Worm (Caenorhabditis elegans) whole organism, midembryonic: ENCODE data around the gene Y41C4A.12.

Experiments used
- T22C8.4 ChIP-seq: fragments of 200-800 bp; sonication (Bioruptor generic); IDR thresholded peaks from 2 replicates; pipeline ENCODE4 v1.3.6; 2022; ENCODE audit warnings: missing genetic modification characterization, missing compliant biosample characterization
- cog-1 ChIP-seq: sonication (generic microtip); optimal IDR thresholded peaks from 2 replicates; lab custom pipeline; 2016; ENCODE audit warnings: missing genetic modification characterization, missing compliant biosample characterization
- flt-1 ChIP-seq: fragments of 200-800 bp; sonication (Bioruptor generic); IDR thresholded peaks from 2 replicates; pipeline ENCODE4 v1.3.6; 2022; ENCODE audit warnings: missing genetic modification characterization, missing compliant biosample characterization
- ref-1 ChIP-seq: fragments of 200-800 bp; sonication (Bioruptor generic); conservative IDR thresholded peaks from 2 replicates; pipeline ENCODE4 v1.3.6; 2022; ENCODE audit warnings: missing genetic modification reagents, missing genetic modification characterization, missing compliant biosample characterization
- tab-1 ChIP-seq: fragments of 200-800 bp; sonication (Bioruptor generic); IDR thresholded peaks from 2 replicates; pipeline ENCODE4 v1.3.6; 2022; ENCODE audit warnings: missing genetic modification characterization, missing compliant biosample characterization
- ztf-23 ChIP-seq: fragments of 200-800 bp; sonication (Bioruptor generic); IDR thresholded peaks from 2 replicates; pipeline ENCODE4 v1.3.6; 2022; ENCODE audit warnings: missing genetic modification reagents, missing genetic modification characterization, missing compliant biosample characterization

DNA sequence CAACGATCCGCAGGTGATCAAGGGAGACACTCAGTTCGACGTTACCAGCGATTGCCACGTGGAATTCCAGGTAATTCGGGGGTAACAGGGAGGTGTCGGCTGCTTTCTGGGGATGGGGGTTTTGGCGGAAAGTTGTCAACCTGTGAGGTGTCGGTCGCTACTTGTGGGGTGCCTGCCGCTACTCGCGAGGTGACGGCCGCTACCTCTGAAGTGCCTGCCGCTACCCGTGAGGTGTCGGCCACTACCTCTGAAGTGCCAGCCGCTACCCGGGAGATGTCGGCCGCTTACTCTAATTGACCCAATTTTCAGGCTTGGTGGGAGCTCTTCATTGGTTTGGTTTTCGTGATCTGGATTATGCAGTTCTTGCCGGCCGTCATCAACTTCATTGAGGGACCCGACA, 4.4 kb upstream of the Y41C4A.12 start:
- TF ChIP-seq ztf-23 (GFP tag; lab: Robert Waterston, UW): no peak
- TF ChIP-seq T22C8.4 (GFP tag; lab: Robert Waterston, UW): no peak
- TF ChIP-seq ref-1: no peak
- no peak for TF ChIP-seq cog-1 (tag; lab: Kevin White, UChicago)
- no peak for TF ChIP-seq tab-1
- no peak for TF ChIP-seq flt-1 (GFP tag; lab: Robert Waterston, UW)
